Worm (Caenorhabditis elegans) whole organism, L4/young adult: Measurements from ENCODE around the gene nhr-168.

ENCODE experiments used
- W03F9.2 ChIP-seq: fragments of 150-350 bp; optimal IDR thresholded peaks from 2 replicates; lab custom pipeline; 2014; ENCODE audit warnings: missing biosample characterization, missing genetic modification characterization
- dao-5 ChIP-seq: sonication (generic microtip); optimal IDR thresholded peaks from 2 replicates; lab custom pipeline; 2016; ENCODE audit warnings: missing genotype, missing genetic modification characterization, moderate library complexity, missing compliant biosample characterization
- him-1 ChIP-seq: sonication (generic microtip); optimal IDR thresholded peaks from 2 replicates; lab custom pipeline; 2016; ENCODE audit warnings: missing genotype, missing genetic modification reagents, missing genetic modification characterization, missing compliant biosample characterization

ce11 chrV:13350302-13350701, 16.6 kb upstream of the nhr-168 start:
- TF ChIP-seq dao-5 (tag; lab: Kevin White, UChicago) (no peak), him-1 (tag; lab: Kevin White, UChicago) (no peak), W03F9.2 (no peak)
